Worm (Caenorhabditis elegans) whole organism, L4 larva: ENCODE results near the gene C54F6.19.

Experiments
- R02D3.7 ChIP-seq: fragments of 150-350 bp; sonication (generic microtip); optimal IDR thresholded peaks from 3 replicates; lab custom pipeline; 2014; ENCODE audit warnings: missing biosample characterization, missing genetic modification characterization
- fkh-10 ChIP-seq: fragments of 150-350 bp; optimal IDR thresholded peaks from 2 replicates; lab custom pipeline; 2014; ENCODE audit warnings: missing biosample characterization, missing genetic modification reagents, missing genetic modification characterization
- hmg-1.1 ChIP-seq: fragments of 200-800 bp; sonication (Bioruptor generic); IDR thresholded peaks from 2 replicates; pipeline ENCODE4 v1.3.6; 2022; ENCODE audit warnings: missing genetic modification reagents, missing genetic modification characterization, missing compliant biosample characterization
- mdl-1 ChIP-seq, 2 experiments: fragments of 150-350 bp in 1 of 2; sonication (generic microtip) in 1 of 2; optimal IDR thresholded peaks; 2 replicates each; lab custom pipeline; 2014 to 2017; ENCODE audit warnings: missing biosample characterization in 2 of 2, missing genetic modification characterization in 2 of 2
- php-3 ChIP-seq: fragments of 200-800 bp; sonication (Bioruptor generic); IDR thresholded peaks from 2 replicates; pipeline ENCODE4 v1.3.6; 2022; ENCODE audit warnings: missing genetic modification reagents, missing genetic modification characterization, missing compliant biosample characterization
- vab-7 ChIP-seq: fragments of 200-800 bp; sonication (Bioruptor generic); IDR thresholded peaks from 2 replicates; pipeline ENCODE4 v1.3.6; 2022; ENCODE audit warnings: missing genetic modification reagents, missing genetic modification characterization, missing compliant biosample characterization
- ztf-7 ChIP-seq: fragments of 150-350 bp; optimal IDR thresholded peaks from 2 replicates; lab custom pipeline; 2014; ENCODE audit warnings: missing biosample characterization, missing genetic modification characterization

Gene C54F6.19

DNA sequence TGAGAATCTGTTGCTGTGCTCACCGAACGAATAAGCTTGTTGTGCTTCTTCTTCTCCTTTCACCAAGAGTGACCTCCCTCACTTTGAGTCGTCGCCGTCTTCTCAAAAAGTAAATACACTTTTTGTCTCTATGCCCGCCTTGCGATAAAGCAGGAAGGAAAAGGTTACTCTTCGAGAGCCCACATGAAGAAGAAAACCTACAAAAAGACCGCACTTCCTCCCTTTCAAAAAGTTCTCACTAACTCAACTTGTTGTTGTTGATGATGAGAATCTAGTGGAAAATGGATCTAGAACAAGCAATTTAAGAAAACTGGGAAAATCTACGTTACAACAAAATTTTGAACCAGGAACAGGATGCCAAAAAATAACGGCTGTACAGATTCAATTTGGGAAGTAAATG lies 45.2 kb downstream of the C54F6.19 start, which contains the start of gene C50E3.6:
Gene C50E3.6, minus strand, starts transcription at position 101 of the 400 bp plus-strand sequence.
- TF ChIP-seq ztf-7 (tag; lab: Kevin White, UChicago): no peak
- TF ChIP-seq fkh-10 (GFP tag; lab: Kevin White, UChicago): peak; percentile 15

DNA sequence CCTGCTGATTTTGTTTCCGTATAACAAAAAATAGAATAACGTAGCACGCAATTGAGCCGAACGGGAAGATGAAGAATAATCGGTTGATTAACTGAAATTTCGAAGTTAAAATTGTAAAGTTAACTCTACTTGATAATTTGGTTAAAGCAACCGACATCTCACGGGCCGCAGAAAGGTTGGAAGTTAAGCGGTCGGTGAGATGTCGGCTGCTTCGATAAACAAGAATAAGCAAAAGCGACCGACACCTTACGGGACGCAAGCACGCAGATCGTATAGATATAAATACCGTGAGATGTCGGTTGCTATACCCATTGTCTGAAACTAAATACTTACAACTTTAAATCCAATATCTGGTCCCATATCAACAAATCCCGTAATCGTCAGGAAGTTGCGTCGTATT lies 49.8 kb downstream of the C54F6.19 start:
- TF ChIP-seq vab-7 (GFP tag; lab: Robert Waterston, UW) (no peak), R02D3.7 (tag; lab: Kevin White, UChicago) (no peak), mdl-1 (tag; optimal IDR thresholded peaks at IDR 0.05; lab: Kevin White, UChicago) (no peak), ztf-7 (tag; lab: Kevin White, UChicago) (no peak), php-3 (no peak), hmg-1.1 (GFP tag; lab: Robert Waterston, UW) (no peak)
